Worm (Caenorhabditis elegans) whole organism, late embryonic: ENCODE data around the gene pqn-82.
A peak's percentile ranks its signal among the peaks of the same experiment; 100 is the strongest.

ENCODE experiments used
- C38D4.7 ChIP-seq: fragments of 200-800 bp; sonication (Bioruptor generic); optimal IDR thresholded peaks from 2 replicates; lab custom pipeline; 2018; ENCODE audit warnings: mild to moderate bottlenecking, missing genetic modification characterization, moderate library complexity, missing compliant biosample characterization
- F13H6.1 ChIP-seq: sonication (generic microtip); optimal IDR thresholded peaks from 2 replicates; lab custom pipeline; 2016; ENCODE audit warnings: missing genetic modification characterization, missing compliant biosample characterization
- K02D7.2 ChIP-seq: sonication (generic microtip); optimal IDR thresholded peaks from 2 replicates; lab custom pipeline; 2017; ENCODE audit warnings: mild to moderate bottlenecking, missing genetic modification characterization, missing compliant biosample characterization
- K09A11.1 ChIP-seq: sonication (generic microtip); optimal IDR thresholded peaks from 2 replicates; lab custom pipeline; 2017; ENCODE audit warnings: antibody characterized with exemption, mild to moderate bottlenecking, missing genetic modification characterization, missing compliant biosample characterization; ENCODE audit not compliant: insufficient read depth
- T23F11.4 ChIP-seq: fragments of 200-800 bp; sonication (Bioruptor generic); optimal IDR thresholded peaks from 2 replicates; lab custom pipeline; 2018; ENCODE audit warnings: mild to moderate bottlenecking, missing genetic modification characterization, missing compliant biosample characterization
- ahr-1 ChIP-seq: sonication (generic microtip); optimal IDR thresholded peaks from 2 replicates; lab custom pipeline; 2016; ENCODE audit warnings: missing genetic modification characterization, missing compliant biosample characterization
- ama-1 ChIP-seq: fragments of 150-350 bp; optimal IDR thresholded peaks from 2 replicates; lab custom pipeline; 2014
- ceh-14 ChIP-seq: sonication (generic microtip); optimal IDR thresholded peaks from 2 replicates; lab custom pipeline; 2016; ENCODE audit warnings: missing genotype, missing genetic modification characterization, missing compliant biosample characterization
- ceh-18 ChIP-seq: sonication (generic microtip); optimal IDR thresholded peaks from 2 replicates; lab custom pipeline; 2016; ENCODE audit warnings: missing genetic modification characterization, missing compliant biosample characterization
- ceh-2 ChIP-seq: sonication (generic microtip); optimal IDR thresholded peaks from 2 replicates; lab custom pipeline; 2016; ENCODE audit warnings: missing genotype, missing genetic modification characterization, missing compliant biosample characterization
- ceh-24 ChIP-seq: sonication (generic microtip); optimal IDR thresholded peaks from 2 replicates; lab custom pipeline; 2016; ENCODE audit warnings: mild to moderate bottlenecking, missing genetic modification characterization, missing compliant biosample characterization
- ceh-30 ChIP-seq: fragments of 150-350 bp; optimal IDR thresholded peaks from 2 replicates; lab custom pipeline; 2014; ENCODE audit warnings: missing biosample characterization, missing genetic modification characterization
- ceh-31 ChIP-seq: sonication (generic microtip); optimal IDR thresholded peaks from 2 replicates; lab custom pipeline; 2016; ENCODE audit warnings: missing genetic modification characterization, missing compliant biosample characterization
- ceh-34 ChIP-seq: sonication (generic microtip); optimal IDR thresholded peaks from 2 replicates; lab custom pipeline; 2016; ENCODE audit warnings: mild to moderate bottlenecking, missing genetic modification characterization, missing compliant biosample characterization
- ceh-48 ChIP-seq: sonication (generic microtip); optimal IDR thresholded peaks from 2 replicates; lab custom pipeline; 2016; ENCODE audit warnings: missing genetic modification characterization, inconsistent platforms, missing compliant biosample characterization
- che-1 ChIP-seq: sonication (generic microtip); optimal IDR thresholded peaks from 2 replicates; lab custom pipeline; 2016; ENCODE audit warnings: mild to moderate bottlenecking, missing genetic modification characterization, missing compliant biosample characterization
- ets-4 ChIP-seq: sonication (generic microtip); optimal IDR thresholded peaks from 2 replicates; lab custom pipeline; 2016; ENCODE audit warnings: missing genetic modification characterization, missing compliant biosample characterization
- eyg-1 ChIP-seq: sonication (generic microtip); optimal IDR thresholded peaks from 2 replicates; lab custom pipeline; 2016; ENCODE audit warnings: missing genotype, missing genetic modification characterization, missing compliant biosample characterization
- fax-1 ChIP-seq: sonication (generic microtip); optimal IDR thresholded peaks from 2 replicates; lab custom pipeline; 2016; ENCODE audit warnings: missing genotype, missing genetic modification characterization, missing compliant biosample characterization
- fkh-10 ChIP-seq: fragments of 150-350 bp; optimal IDR thresholded peaks from 2 replicates; lab custom pipeline; 2014; ENCODE audit warnings: missing biosample characterization, missing genetic modification reagents, missing genetic modification characterization
- fkh-6 ChIP-seq: sonication (generic microtip); optimal IDR thresholded peaks from 2 replicates; lab custom pipeline; 2016; ENCODE audit warnings: missing genetic modification characterization, missing compliant biosample characterization
- gmeb-2 ChIP-seq: sonication (generic microtip); optimal IDR thresholded peaks from 2 replicates; lab custom pipeline; 2016; ENCODE audit warnings: missing genetic modification characterization, inconsistent platforms, missing compliant biosample characterization
- hlh-15 ChIP-seq: sonication (generic microtip); optimal IDR thresholded peaks from 2 replicates; lab custom pipeline; 2016; ENCODE audit warnings: missing genetic modification characterization, missing compliant biosample characterization
- lim-6 ChIP-seq: sonication (generic microtip); optimal IDR thresholded peaks from 2 replicates; lab custom pipeline; 2016; ENCODE audit warnings: missing genetic modification characterization, missing compliant biosample characterization
- lin-11 ChIP-seq: fragments of 200-800 bp; sonication (Bioruptor generic); optimal IDR thresholded peaks from 2 replicates; lab custom pipeline; 2018; ENCODE audit warnings: mild to moderate bottlenecking, missing genetic modification characterization, missing compliant biosample characterization
- nhr-11 ChIP-seq: fragments of 150-350 bp; optimal IDR thresholded peaks from 2 replicates; lab custom pipeline; 2014; ENCODE audit warnings: missing biosample characterization, missing genetic modification characterization
- npax-4 ChIP-seq: sonication (generic microtip); optimal IDR thresholded peaks from 2 replicates; lab custom pipeline; 2016; ENCODE audit warnings: missing genetic modification characterization, missing compliant biosample characterization
- odd-2 ChIP-seq: sonication (generic microtip); optimal IDR thresholded peaks from 2 replicates; lab custom pipeline; 2017; ENCODE audit warnings: antibody characterized with exemption, mild to moderate bottlenecking, missing genetic modification characterization, missing compliant biosample characterization
- pha-4 ChIP-seq: fragments of 150-350 bp; optimal IDR thresholded peaks from 2 replicates; lab custom pipeline; 2018; ENCODE audit warnings: missing biosample characterization, missing genetic modification reagents, missing genetic modification characterization
- ref-2 ChIP-seq: sonication (generic microtip); optimal IDR thresholded peaks from 2 replicates; lab custom pipeline; 2016; ENCODE audit warnings: missing genetic modification characterization, missing compliant biosample characterization
- syd-9 ChIP-seq: sonication (generic microtip); optimal IDR thresholded peaks from 2 replicates; lab custom pipeline; 2016; ENCODE audit warnings: mild to moderate bottlenecking, missing genetic modification characterization, moderate library complexity, missing compliant biosample characterization
- tbx-7 ChIP-seq: sonication (generic microtip); optimal IDR thresholded peaks from 2 replicates; lab custom pipeline; 2016; ENCODE audit warnings: missing genotype, missing genetic modification characterization, missing compliant biosample characterization
- unc-42 ChIP-seq: sonication (generic microtip); optimal IDR thresholded peaks from 2 replicates; lab custom pipeline; 2016; ENCODE audit warnings: missing genotype, missing genetic modification characterization, missing compliant biosample characterization
- unc-55 ChIP-seq: sonication (generic microtip); optimal IDR thresholded peaks from 2 replicates; lab custom pipeline; 2017; ENCODE audit warnings: missing biosample characterization, missing genetic modification reagents, missing genetic modification characterization
- unc-86 ChIP-seq: sonication (generic microtip); optimal IDR thresholded peaks from 2 replicates; lab custom pipeline; 2016; ENCODE audit warnings: missing genetic modification characterization, missing compliant biosample characterization
- zip-5 ChIP-seq: sonication (generic microtip); optimal IDR thresholded peaks from 2 replicates; lab custom pipeline; 2016; ENCODE audit warnings: missing genetic modification characterization, missing compliant biosample characterization

The pqn-82 gene

ce11 chrIII:1824264-1824922 lies 24.5 kb upstream of the pqn-82 start, which contains the start of the genes pvf-1 and Y39A3CL.7 (continued):
- peak; percentile 55 for TF ChIP-seq odd-2 (tag; lab: Kevin White, UChicago)
- no peak for TF ChIP-seq npax-4 (tag; lab: Kevin White, UChicago)
- no peak for TF ChIP-seq nhr-11
- no peak for TF ChIP-seq tbx-7 (tag; lab: Kevin White, UChicago)
- TF ChIP-seq fkh-6 (tag; lab: Kevin White, UChicago), result peak; percentile 52
- TF ChIP-seq ets-4, result no peak
- TF ChIP-seq C38D4.7, result peak; percentile 69
- peak; percentile 58 for TF ChIP-seq che-1 (tag; lab: Kevin White, UChicago)
- no peak for TF ChIP-seq ceh-24 (tag; lab: Kevin White, UChicago)
- no peak for TF ChIP-seq fkh-10 (GFP tag; lab: Kevin White, UChicago)
- peak; percentile 75 for TF ChIP-seq ceh-34
- no peak for TF ChIP-seq syd-9 (tag; lab: Kevin White, UChicago)
- no peak for TF ChIP-seq ceh-30
- TF ChIP-seq F13H6.1, result no peak
- peak; percentile 28 for TF ChIP-seq ref-2 (tag; lab: Kevin White, UChicago)
- TF ChIP-seq unc-86 (tag; lab: Kevin White, UChicago), result peak; percentile 55
- peak; percentile 63 for TF ChIP-seq K09A11.1 (tag; lab: Kevin White, UChicago)
- TF ChIP-seq, all 69 proteins: peak for 38

ce11 chrIII:1831104-1831503 lies 17.7 kb upstream of the pqn-82 start:
- no peak for TF ChIP-seq ceh-14 (tag; lab: Kevin White, UChicago)
- TF ChIP-seq ceh-2 (tag; lab: Kevin White, UChicago), result no peak
- no peak for TF ChIP-seq ceh-18 (tag; lab: Kevin White, UChicago)
- no peak for TF ChIP-seq zip-5 (tag; lab: Kevin White, UChicago)
- no peak for TF ChIP-seq ceh-30
- TF ChIP-seq ceh-24 (tag; lab: Kevin White, UChicago), result no peak
- TF ChIP-seq ceh-31 (tag; lab: Kevin White, UChicago), result no peak
- TF ChIP-seq fkh-6 (tag; lab: Kevin White, UChicago), result no peak
- no peak for TF ChIP-seq ama-1 (lab: Kevin White, UChicago)
- no peak for TF ChIP-seq pha-4 (tag; lab: Kevin White, UChicago)
- no peak for TF ChIP-seq fax-1 (tag; lab: Kevin White, UChicago)
- TF ChIP-seq odd-2 (tag; lab: Kevin White, UChicago), result no peak

ce11 chrIII:1832453-1832852 lies 16.4 kb upstream of the pqn-82 start:
- TF ChIP-seq unc-55 (GFP tag; lab: Kevin White, UChicago), result no peak
- TF ChIP-seq unc-42 (tag; lab: Kevin White, UChicago), result no peak
- no peak for TF ChIP-seq fkh-6 (tag; lab: Kevin White, UChicago)
- TF ChIP-seq npax-4 (tag; lab: Kevin White, UChicago), result no peak
- no peak for TF ChIP-seq odd-2 (tag; lab: Kevin White, UChicago)
- TF ChIP-seq ama-1 (lab: Kevin White, UChicago), result no peak
- no peak for TF ChIP-seq lin-11
- TF ChIP-seq gmeb-2 (tag; lab: Kevin White, UChicago), result no peak
- TF ChIP-seq, all 69 proteins: peak for 0

ce11 chrIII:1833984-1834563 lies 14.8 kb upstream of the pqn-82 start, which contains the start of gene rexd-1:
Gene rexd-1 (plus strand): TSS chrIII:1834513.
- TF ChIP-seq ahr-1 (tag; lab: Kevin White, UChicago), result no peak
- peak; percentile 82 for TF ChIP-seq ceh-48 (tag; lab: Kevin White, UChicago)

ce11 chrIII:1852126-1852717 lies 3.4 kb downstream of the pqn-82 start:
- TF ChIP-seq lim-6 (tag; lab: Kevin White, UChicago) (no peak), F13H6.1 (no peak), ceh-2 (tag; lab: Kevin White, UChicago) (no peak), K02D7.2 (tag; lab: Kevin White, UChicago) (no peak), ceh-30 (no peak), hlh-15 (tag; lab: Kevin White, UChicago) (no peak), T23F11.4 (GFP tag; lab: Kevin White, UChicago) (no peak), eyg-1 (tag; lab: Kevin White, UChicago) (no peak), K09A11.1 (tag; lab: Kevin White, UChicago) (no peak)
- TF ChIP-seq, all 69 proteins: peak for 0
